Worm (Caenorhabditis elegans): ENCODE results near the gene srv-17.

Gene srv-17

DNA sequence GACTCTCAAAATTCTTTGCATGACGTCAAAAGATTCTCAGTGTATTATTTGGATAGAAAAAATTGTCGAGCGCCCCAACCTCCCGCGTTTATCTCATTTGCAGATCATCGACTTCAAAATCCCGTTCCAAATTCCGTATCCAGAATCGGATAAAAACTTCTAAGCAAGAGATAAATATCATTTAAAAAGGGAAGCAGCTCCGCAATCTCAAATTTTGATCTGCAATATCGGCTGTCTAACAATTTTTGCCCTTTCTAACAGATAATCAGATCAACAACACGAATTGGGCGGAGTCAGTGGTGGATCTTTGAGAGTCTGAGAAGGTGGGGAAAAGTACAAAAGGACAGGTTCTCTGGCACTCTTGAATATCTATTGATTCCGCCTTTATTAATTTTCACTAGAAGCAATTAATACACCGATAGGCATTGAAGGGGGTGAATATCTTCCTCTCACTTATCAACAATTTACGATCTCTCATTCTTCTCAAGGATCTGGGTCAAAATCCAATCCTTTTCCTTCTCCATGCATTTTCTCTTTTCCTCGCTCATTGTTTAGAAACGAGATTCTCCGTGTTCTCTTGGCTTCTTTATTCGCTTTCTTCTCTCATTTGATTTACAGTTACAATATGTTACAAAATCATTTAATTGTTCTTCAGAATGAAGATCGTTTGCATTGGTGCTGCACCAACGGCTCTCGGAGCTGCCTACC lies 15.4 kb upstream of the srv-17 start, which contains the start of gene glf-1:
Gene glf-1 (plus strand): TSS at position 656 of the 708 bp plus-strand sequence.
- TF ChIP-seq aly-1 (tag; optimal IDR thresholded peaks at IDR 0.05) (no peak), ceh-13 (GFP tag; optimal IDR thresholded peaks at IDR 0.05) (no peak), scrt-1 (GFP tag; IDR thresholded peaks at IDR 0.05) (no peak), hmbx-1 (tag; optimal IDR thresholded peaks at IDR 0.05) (no peak), pes-1 (GFP tag; IDR thresholded peaks at IDR 0.05) (no peak), B0310.2 (tag; optimal IDR thresholded peaks at IDR 0.05) (no peak)

- TF ChIP-seq aly-1 (tag; optimal IDR thresholded peaks at IDR 0.05), result no peak
These were observed 14.5 kb upstream of the srv-17 start, which contains the start of gene H04M03.11 for ce11 chrIV:5884500-5884899. H04M03.11 (minus strand) TSS chrIV:5884600.

DNA sequence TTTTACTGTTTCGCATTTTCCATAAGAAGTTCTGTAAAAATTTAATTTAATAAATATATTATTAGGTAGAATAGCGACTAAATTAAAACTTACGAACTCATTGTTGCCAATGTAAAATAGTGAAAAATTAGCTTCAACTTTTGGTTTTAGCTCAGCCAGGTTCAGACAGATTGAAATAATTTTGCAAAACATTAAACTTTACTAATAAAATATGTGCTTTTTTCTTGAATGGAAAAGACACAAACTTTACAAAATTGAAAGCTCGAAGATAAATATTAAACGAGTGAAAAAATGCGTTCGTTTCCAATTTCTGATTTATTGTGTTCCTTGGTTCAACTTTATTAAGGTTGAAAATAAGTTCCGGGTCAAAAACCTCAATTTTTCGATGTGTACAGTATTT lies 9.9 kb upstream of the srv-17 start, which contains the start of gene srv-22:
Gene srv-22 (minus strand): TSS at position 101 of the 400 bp plus-strand sequence.
- no peak for TF ChIP-seq sea-1 (GFP tag; conservative IDR thresholded peaks at IDR 0.05)
- TF ChIP-seq pes-1 (GFP tag; IDR thresholded peaks at IDR 0.05), result no peak
- no peak for TF ChIP-seq tra-4 (tag; optimal IDR thresholded peaks at IDR 0.05)
- no peak for TF ChIP-seq ceh-13 (GFP tag; optimal IDR thresholded peaks at IDR 0.05)

ce11 chrIV:5877246-5877645 lies 7.3 kb upstream of the srv-17 start, which contains the start of gene srv-21:
srv-21 (minus strand) TSS chrIV:5877346.
- TF ChIP-seq aly-1 (tag; optimal IDR thresholded peaks at IDR 0.05) (no peak), F13C5.2 (tag; optimal IDR thresholded peaks at IDR 0.05) (no peak), hnd-1 (tag; optimal IDR thresholded peaks at IDR 0.05) (no peak), sea-1 (GFP tag; conservative IDR thresholded peaks at IDR 0.05) (no peak), pes-1 (GFP tag; IDR thresholded peaks at IDR 0.05) (no peak), hmg-4 (GFP tag; optimal IDR thresholded peaks at IDR 0.05) (no peak), ama-1 (optimal IDR thresholded peaks at IDR 0.05) (no peak), flt-1 (GFP tag; IDR thresholded peaks at IDR 0.05) (no peak), scrt-1 (GFP tag; IDR thresholded peaks at IDR 0.05) (no peak), tbx-37 (GFP tag; conservative IDR thresholded peaks at IDR 0.05) (no peak), ets-7 (tag; optimal IDR thresholded peaks at IDR 0.05) (no peak), tra-4 (tag; optimal IDR thresholded peaks at IDR 0.05) (no peak), ceh-13 (GFP tag; optimal IDR thresholded peaks at IDR 0.05) (no peak), B0310.2 (tag; optimal IDR thresholded peaks at IDR 0.05) (no peak), tbx-11 (GFP tag; IDR thresholded peaks at IDR 0.05) (no peak), ceh-36 (tag; optimal IDR thresholded peaks at IDR 0.05) (no peak), hmbx-1 (tag; optimal IDR thresholded peaks at IDR 0.05) (no peak)

ce11 chrIV:5873825-5874224 lies 3.9 kb upstream of the srv-17 start, which contains the start of gene srv-19:
srv-19 (minus strand) TSS chrIV:5873925.
- TF ChIP-seq ceh-13 (GFP tag; optimal IDR thresholded peaks at IDR 0.05), result no peak
- TF ChIP-seq ets-7 (tag; optimal IDR thresholded peaks at IDR 0.05), result no peak
- TF ChIP-seq aly-1 (tag; optimal IDR thresholded peaks at IDR 0.05), result no peak
- no peak for TF ChIP-seq tbx-37 (GFP tag; conservative IDR thresholded peaks at IDR 0.05)
- TF ChIP-seq ama-1 (optimal IDR thresholded peaks at IDR 0.05), result no peak
- TF ChIP-seq tra-4 (tag; optimal IDR thresholded peaks at IDR 0.05), result no peak
- TF ChIP-seq tbx-11 (GFP tag; IDR thresholded peaks at IDR 0.05), result no peak
- no peak for TF ChIP-seq flt-1 (GFP tag; IDR thresholded peaks at IDR 0.05)
- no peak for TF ChIP-seq scrt-1 (GFP tag; IDR thresholded peaks at IDR 0.05)
- TF ChIP-seq B0310.2 (tag; optimal IDR thresholded peaks at IDR 0.05), result no peak

- TF ChIP-seq F13C5.2 (tag; optimal IDR thresholded peaks at IDR 0.05) (no peak), tbx-37 (GFP tag; conservative IDR thresholded peaks at IDR 0.05) (no peak), ama-1 (optimal IDR thresholded peaks at IDR 0.05) (no peak), tbx-11 (GFP tag; IDR thresholded peaks at IDR 0.05) (no peak), hmbx-1 (tag; optimal IDR thresholded peaks at IDR 0.05) (no peak), B0310.2 (tag; optimal IDR thresholded peaks at IDR 0.05) (no peak), flt-1 (GFP tag; IDR thresholded peaks at IDR 0.05) (no peak), sea-1 (GFP tag; conservative IDR thresholded peaks at IDR 0.05) (no peak), pes-1 (GFP tag; IDR thresholded peaks at IDR 0.05) (no peak), aly-1 (tag; optimal IDR thresholded peaks at IDR 0.05) (no peak), hmg-4 (GFP tag; optimal IDR thresholded peaks at IDR 0.05) (no peak)
These were observed 618 bp downstream of the srv-17 start for ce11 chrIV:5869354-5869753.

ce11 chrIV:5867189-5867588 lies 2.8 kb downstream of the srv-17 start, which contains the start of gene C06E7.88:
C06E7.88 (minus strand) TSS chrIV:5867289.
- TF ChIP-seq ceh-36 (tag; optimal IDR thresholded peaks at IDR 0.05), result no peak
- TF ChIP-seq hnd-1 (tag; optimal IDR thresholded peaks at IDR 0.05), result no peak
- no peak for TF ChIP-seq scrt-1 (GFP tag; IDR thresholded peaks at IDR 0.05)
- no peak for TF ChIP-seq aly-1 (tag; optimal IDR thresholded peaks at IDR 0.05)
- TF ChIP-seq ets-7 (tag; optimal IDR thresholded peaks at IDR 0.05), result no peak
- no peak for TF ChIP-seq flt-1 (GFP tag; IDR thresholded peaks at IDR 0.05)
- TF ChIP-seq ama-1 (optimal IDR thresholded peaks at IDR 0.05), result no peak
- no peak for TF ChIP-seq hmg-4 (GFP tag; optimal IDR thresholded peaks at IDR 0.05)
- no peak for TF ChIP-seq hmbx-1 (tag; optimal IDR thresholded peaks at IDR 0.05)
- no peak for TF ChIP-seq F13C5.2 (tag; optimal IDR thresholded peaks at IDR 0.05)
- TF ChIP-seq ceh-13 (GFP tag; optimal IDR thresholded peaks at IDR 0.05), result no peak
- no peak for TF ChIP-seq tbx-11 (GFP tag; IDR thresholded peaks at IDR 0.05)
- TF ChIP-seq tbx-37 (GFP tag; conservative IDR thresholded peaks at IDR 0.05), result no peak
- no peak for TF ChIP-seq pes-1 (GFP tag; IDR thresholded peaks at IDR 0.05)
- TF ChIP-seq sea-1 (GFP tag; conservative IDR thresholded peaks at IDR 0.05), result no peak
- TF ChIP-seq B0310.2 (tag; optimal IDR thresholded peaks at IDR 0.05), result no peak
- no peak for TF ChIP-seq tra-4 (tag; optimal IDR thresholded peaks at IDR 0.05)

- TF ChIP-seq hmg-4 (GFP tag; optimal IDR thresholded peaks at IDR 0.05) (no peak), hnd-1 (tag; optimal IDR thresholded peaks at IDR 0.05) (no peak), ceh-13 (GFP tag; optimal IDR thresholded peaks at IDR 0.05) (no peak), tbx-11 (GFP tag; IDR thresholded peaks at IDR 0.05) (no peak), F13C5.2 (tag; optimal IDR thresholded peaks at IDR 0.05) (no peak), tra-4 (tag; optimal IDR thresholded peaks at IDR 0.05) (no peak), ets-7 (tag; optimal IDR thresholded peaks at IDR 0.05) (no peak), pes-1 (GFP tag; IDR thresholded peaks at IDR 0.05) (no peak), ceh-36 (tag; optimal IDR thresholded peaks at IDR 0.05) (no peak), aly-1 (tag; optimal IDR thresholded peaks at IDR 0.05) (no peak), hmbx-1 (tag; optimal IDR thresholded peaks at IDR 0.05) (no peak), tbx-37 (GFP tag; conservative IDR thresholded peaks at IDR 0.05) (no peak), scrt-1 (GFP tag; IDR thresholded peaks at IDR 0.05) (no peak), flt-1 (GFP tag; IDR thresholded peaks at IDR 0.05) (no peak)
These were observed 4.2 kb downstream of the srv-17 start, which contains the start of gene spe-27 for ce11 chrIV:5865818-5866217. spe-27 (minus strand) TSS chrIV:5865918.
